Worm (Caenorhabditis elegans) whole organism, midembryonic: Measurements from ENCODE around the gene Y43F8C.23.
A peak's percentile ranks its signal among the peaks of the same experiment; 100 is the strongest.

ENCODE experiments used
- T22C8.4 ChIP-seq: fragments of 200-800 bp; sonication (Bioruptor generic); IDR thresholded peaks from 2 replicates; pipeline ENCODE4 v1.3.6; 2022; ENCODE audit warnings: missing genetic modification characterization, missing compliant biosample characterization
- cog-1 ChIP-seq: sonication (generic microtip); optimal IDR thresholded peaks from 2 replicates; lab custom pipeline; 2016; ENCODE audit warnings: missing genetic modification characterization, missing compliant biosample characterization
- flt-1 ChIP-seq: fragments of 200-800 bp; sonication (Bioruptor generic); IDR thresholded peaks from 2 replicates; pipeline ENCODE4 v1.3.6; 2022; ENCODE audit warnings: missing genetic modification characterization, missing compliant biosample characterization
- klf-2 ChIP-seq: fragments of 200-800 bp; sonication (Bioruptor generic); conservative IDR thresholded peaks from 2 replicates; pipeline ENCODE4 v1.3.6; 2022; ENCODE audit warnings: missing genetic modification reagents, missing genetic modification characterization, missing compliant biosample characterization
- med-1 ChIP-seq: sonication (generic microtip); optimal IDR thresholded peaks from 2 replicates; lab custom pipeline; 2017; ENCODE audit warnings: missing genetic modification characterization, mild to moderate bottlenecking, missing compliant biosample characterization, antibody characterized with exemption, missing genetic modification reagents; ENCODE audit not compliant: insufficient read depth
- ref-1 ChIP-seq: fragments of 200-800 bp; sonication (Bioruptor generic); conservative IDR thresholded peaks from 2 replicates; pipeline ENCODE4 v1.3.6; 2022; ENCODE audit warnings: missing genetic modification reagents, missing genetic modification characterization, missing compliant biosample characterization
- tab-1 ChIP-seq: fragments of 200-800 bp; sonication (Bioruptor generic); IDR thresholded peaks from 2 replicates; pipeline ENCODE4 v1.3.6; 2022; ENCODE audit warnings: missing genetic modification characterization, missing compliant biosample characterization
- ztf-23 ChIP-seq: fragments of 200-800 bp; sonication (Bioruptor generic); IDR thresholded peaks from 2 replicates; pipeline ENCODE4 v1.3.6; 2022; ENCODE audit warnings: missing genetic modification reagents, missing genetic modification characterization, missing compliant biosample characterization
- ztf-29 ChIP-seq: fragments of 200-800 bp; sonication (Bioruptor generic); IDR thresholded peaks from 2 replicates; pipeline ENCODE4 v1.3.6; 2022; ENCODE audit warnings: missing genetic modification reagents, missing genetic modification characterization, missing compliant biosample characterization

DNA sequence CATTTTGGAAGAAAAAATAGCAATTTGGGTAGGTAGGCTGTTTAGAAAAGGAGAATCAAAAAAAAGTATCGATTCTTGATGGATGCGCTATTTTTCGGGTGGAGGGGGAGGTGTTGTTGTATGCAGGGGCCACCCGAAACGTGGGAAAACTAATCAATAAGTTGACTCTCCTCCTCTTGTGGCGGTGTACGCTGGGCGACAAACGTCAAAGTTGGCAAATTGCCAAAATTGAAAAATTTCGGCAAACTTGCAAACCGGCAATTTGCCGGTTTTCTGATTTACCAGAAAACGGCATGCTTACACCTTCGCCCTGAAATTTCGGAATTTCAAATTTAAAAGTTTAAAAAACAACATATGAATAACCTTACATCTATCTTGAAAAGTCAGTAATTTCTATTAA is 29.5 kb upstream of the Y43F8C.23 start, which contains the start of gene W04E12.2:
- TF ChIP-seq cog-1 (tag; lab: Kevin White, UChicago) (no peak), ztf-29 (no peak), tab-1 (GFP tag; lab: Robert Waterston, UW) (no peak), T22C8.4 (peak; percentile 52; the same call in 1 of the 2 replicates), flt-1 (GFP tag; lab: Robert Waterston, UW) (no peak), ref-1 (no peak), klf-2 (GFP tag; lab: Robert Waterston, UW) (no peak), med-1 (GFP tag; lab: Kevin White, UChicago) (no peak), ztf-23 (GFP tag; lab: Robert Waterston, UW) (no peak)
